Fruit fly (Drosophila melanogaster) Kc167 (cell line): ENCODE results near the gene Pif1A.

Experiments
- Myc ChIP-seq: fragments of >200 bp; optimal IDR thresholded peaks from 2 replicates; lab custom pipeline; 2017; ENCODE audit warnings: missing external identifiers
- Sin3A ChIP-seq: fragments of >200 bp; optimal IDR thresholded peaks from 2 replicates; lab custom pipeline; 2018; ENCODE audit warnings: missing external identifiers
- h ChIP-seq: fragments of >200 bp; optimal IDR thresholded peaks from 3 replicates; lab custom pipeline; 2018; ENCODE audit warnings: missing external identifiers
- insv ChIP-seq: fragments of >200 bp; optimal IDR thresholded peaks from 3 replicates; lab custom pipeline; 2018; ENCODE audit warnings: missing external identifiers
- psq ChIP-seq: fragments of >200 bp; optimal IDR thresholded peaks from 2 replicates; lab custom pipeline; 2017; ENCODE audit warnings: missing external identifiers
- ttk ChIP-seq: sonication (Bioruptor generic); optimal IDR thresholded peaks from 2 replicates; lab custom pipeline; 2017; ENCODE audit warnings: missing external identifiers

DNA sequence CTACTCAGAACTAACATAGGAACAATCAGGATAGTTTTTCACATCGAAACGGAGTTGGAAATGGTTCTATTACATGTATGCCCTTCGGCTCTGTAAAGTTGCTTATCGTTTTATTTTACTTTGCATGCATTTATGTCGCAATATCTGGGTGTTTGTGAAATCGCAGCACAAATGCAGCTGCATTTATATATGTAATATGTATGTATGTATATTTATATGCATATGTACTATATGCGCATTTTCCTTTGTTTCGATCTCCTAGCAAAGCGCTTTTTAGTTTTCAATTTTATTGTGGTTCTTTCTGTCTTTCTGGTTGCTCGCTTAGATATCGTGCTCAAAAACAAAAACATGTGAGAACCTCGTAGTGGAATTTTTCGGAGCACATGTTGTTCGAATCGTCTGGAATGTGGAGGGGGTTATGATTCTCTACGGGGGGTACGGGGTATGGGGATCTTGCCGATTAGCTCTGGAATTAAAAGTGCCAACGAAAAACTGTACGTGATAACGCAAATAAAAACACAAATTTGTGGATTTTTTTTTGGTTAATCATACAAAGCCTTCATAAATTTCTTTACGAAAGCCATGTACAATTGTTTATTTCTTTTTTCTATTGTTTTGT is 13.2 kb upstream of the Pif1A start:
- TF ChIP-seq psq (lab: Kevin White, UChicago): no peak
- no peak for TF ChIP-seq ttk (lab: Kevin White, UChicago)
- no peak for TF ChIP-seq Myc (lab: Kevin White, UChicago)
- no peak for TF ChIP-seq h (lab: Kevin White, UChicago)
- no peak for TF ChIP-seq insv (lab: Kevin White, UChicago)
- no peak for TF ChIP-seq Sin3A
